Fruit fly (Drosophila melanogaster) whole organism, embryonic: ENCODE data around the gene Pdhb.

Experiments used
- Aef1 ChIP-seq: fragments of 200-800 bp; sonication (Bioruptor generic); IDR thresholded peaks from 3 replicates; pipeline ENCODE4 v1.3.6; 2022; ENCODE audit warnings: missing biosample characterization, missing genetic modification characterization
- CG10431 ChIP-seq: fragments of 200-800 bp; sonication (Bioruptor generic); optimal IDR thresholded peaks from 3 replicates; lab custom pipeline; 2018; ENCODE audit warnings: missing biosample characterization, mild to moderate bottlenecking, missing genetic modification characterization
- CG10543 ChIP-seq: fragments of 200-800 bp; sonication (Bioruptor generic); optimal IDR thresholded peaks from 3 replicates; lab custom pipeline; 2017; ENCODE audit warnings: missing biosample characterization, mild to moderate bottlenecking, missing genetic modification characterization, moderate library complexity
- CG10979 ChIP-seq: fragments of 200-800 bp; sonication (Bioruptor generic); optimal IDR thresholded peaks from 2 replicates; lab custom pipeline; 2018; ENCODE audit warnings: missing biosample characterization, mild to moderate bottlenecking, missing genetic modification characterization, moderate library complexity
- CG16863 ChIP-seq: fragments of 200-800 bp; sonication (Bioruptor generic); optimal IDR thresholded peaks from 3 replicates; lab custom pipeline; 2016; ENCODE audit warnings: missing biosample characterization, missing genetic modification characterization
- CG17802 ChIP-seq: fragments of 200-800 bp; sonication (Bioruptor generic); optimal IDR thresholded peaks from 2 replicates; lab custom pipeline; 2018; ENCODE audit warnings: missing biosample characterization, mild to moderate bottlenecking, missing genetic modification characterization, moderate library complexity
- CG18476 ChIP-seq: fragments of 200-800 bp; sonication (Bioruptor generic); optimal IDR thresholded peaks from 2 replicates; lab custom pipeline; 2016; ENCODE audit warnings: missing biosample characterization, mild to moderate bottlenecking, missing genetic modification characterization
- CG18619 ChIP-seq: fragments of 200-800 bp; sonication (Bioruptor generic); optimal IDR thresholded peaks from 3 replicates; lab custom pipeline; 2017; ENCODE audit warnings: missing biosample characterization, mild to moderate bottlenecking, missing genetic modification characterization
- CG30403 ChIP-seq: fragments of 200-800 bp; sonication (Bioruptor generic); optimal IDR thresholded peaks from 3 replicates; lab custom pipeline; 2016; ENCODE audit warnings: missing biosample characterization, missing genetic modification characterization
- CG31388 ChIP-seq: fragments of 200-800 bp; sonication (Bioruptor generic); optimal IDR thresholded peaks from 2 replicates; lab custom pipeline; 2016; ENCODE audit warnings: missing biosample characterization, missing genetic modification characterization
- CG33557 ChIP-seq: fragments of 200-800 bp; sonication (Bioruptor generic); optimal IDR thresholded peaks from 2 replicates; lab custom pipeline; 2019; ENCODE audit warnings: missing biosample characterization, mild to moderate bottlenecking, missing genetic modification characterization, moderate library complexity
- CG3847 ChIP-seq: fragments of 200-800 bp; sonication (Bioruptor generic); IDR thresholded peaks from 2 replicates; pipeline ENCODE4 v1.3.6; 2022; ENCODE audit warnings: missing biosample characterization, missing genetic modification characterization
- CG4404 ChIP-seq: fragments of 200-800 bp; sonication (Bioruptor generic); IDR thresholded peaks from 2 replicates; pipeline ENCODE4 v1.3.6; 2022; ENCODE audit warnings: missing biosample characterization, missing genetic modification characterization
- CG4617 ChIP-seq: fragments of 200-800 bp; sonication (Bioruptor generic); optimal IDR thresholded peaks from 3 replicates; lab custom pipeline; 2016; ENCODE audit warnings: missing biosample characterization, missing genetic modification characterization, borderline replicate concordance
- CG5180 ChIP-seq: fragments of 200-800 bp; sonication (Bioruptor generic); optimal IDR thresholded peaks from 3 replicates; lab custom pipeline; 2017; ENCODE audit warnings: missing biosample characterization, missing genetic modification characterization, mild to moderate bottlenecking, moderate library complexity, missing genetic modification reagents
- CG6175 ChIP-seq: fragments of 200-800 bp; sonication (Bioruptor generic); IDR thresholded peaks from 3 replicates; pipeline ENCODE4 v1.3.6; 2022; ENCODE audit warnings: missing biosample characterization, missing genetic modification characterization
- CG6683 ChIP-seq: fragments of 200-800 bp; sonication (Bioruptor generic); optimal IDR thresholded peaks from 2 replicates; lab custom pipeline; 2017; ENCODE audit warnings: missing biosample characterization, mild to moderate bottlenecking, missing genetic modification characterization, missing genetic modification reagents
- CG7372 ChIP-seq: fragments of 200-800 bp; sonication (Bioruptor generic); IDR thresholded peaks from 2 replicates; pipeline ENCODE4 v1.3.6; 2022; ENCODE audit warnings: missing biosample characterization, missing genetic modification characterization
- CG7786 ChIP-seq: fragments of 200-800 bp; sonication (Bioruptor generic); optimal IDR thresholded peaks from 2 replicates; lab custom pipeline; 2016; ENCODE audit warnings: missing biosample characterization, missing genetic modification characterization
- CG7928 ChIP-seq: fragments of 200-800 bp; sonication (Bioruptor generic); optimal IDR thresholded peaks from 2 replicates; lab custom pipeline; 2017; ENCODE audit warnings: missing biosample characterization, mild to moderate bottlenecking, missing genetic modification characterization
- CG8281 ChIP-seq: fragments of 200-800 bp; sonication (Bioruptor generic); optimal IDR thresholded peaks from 2 replicates; lab custom pipeline; 2018; ENCODE audit warnings: missing biosample characterization, mild to moderate bottlenecking, missing genetic modification characterization, moderate library complexity
- CG8388 ChIP-seq: fragments of 200-800 bp; sonication (Bioruptor generic); optimal IDR thresholded peaks from 2 replicates; lab custom pipeline; 2019; ENCODE audit warnings: missing biosample characterization, mild to moderate bottlenecking, missing genetic modification characterization, moderate library complexity
- CG9437 ChIP-seq: fragments of 200-800 bp; sonication (Bioruptor generic); optimal IDR thresholded peaks from 2 replicates; lab custom pipeline; 2018; ENCODE audit warnings: missing biosample characterization, mild to moderate bottlenecking, missing genetic modification characterization
- Deaf1 ChIP-seq: fragments of 200-800 bp; optimal IDR thresholded peaks from 3 replicates; lab custom pipeline; 2019; ENCODE audit warnings: missing biosample characterization, mild to moderate bottlenecking, missing genetic modification characterization, moderate library complexity
- E2f1 ChIP-seq: fragments of 200-800 bp; sonication (Bioruptor generic); IDR thresholded peaks from 2 replicates; pipeline ENCODE4 v1.3.6; 2022; ENCODE audit warnings: missing biosample characterization, missing genetic modification characterization
- HLH4C ChIP-seq: fragments of 200-800 bp; sonication (Bioruptor generic); IDR thresholded peaks from 3 replicates; pipeline ENCODE4 v1.3.6; 2022; ENCODE audit warnings: missing biosample characterization, missing genetic modification characterization; ENCODE audit not compliant: partially characterized antibody
- Mrtf ChIP-seq: fragments of 200-800 bp; sonication (Bioruptor generic); IDR thresholded peaks from 3 replicates; pipeline ENCODE4 v1.3.6; 2022; ENCODE audit warnings: missing biosample characterization, missing genetic modification characterization
- NC2α ChIP-seq: fragments of 200-800 bp; sonication (Bioruptor generic); optimal IDR thresholded peaks from 2 replicates; lab custom pipeline; 2016; ENCODE audit warnings: missing biosample characterization, missing genetic modification characterization
- NFAT ChIP-seq: fragments of 200-800 bp; sonication (Bioruptor generic); IDR thresholded peaks from 2 replicates; pipeline ENCODE4 v1.3.6; 2022; ENCODE audit warnings: missing biosample characterization, missing genetic modification characterization
- Ssrp ChIP-seq: fragments of 200-800 bp; sonication (Bioruptor generic); optimal IDR thresholded peaks from 2 replicates; lab custom pipeline; 2018; ENCODE audit warnings: missing biosample characterization, mild to moderate bottlenecking, missing genetic modification characterization, moderate library complexity
- Usf ChIP-seq: fragments of 200-800 bp; sonication (Bioruptor generic); optimal IDR thresholded peaks from 2 replicates; lab custom pipeline; 2017; ENCODE audit warnings: missing genotype, missing biosample characterization, missing genetic modification characterization
- amos ChIP-seq: fragments of 200-800 bp; sonication (Bioruptor generic); IDR thresholded peaks from 2 replicates; pipeline ENCODE4 v1.3.6; 2022; ENCODE audit warnings: missing biosample characterization, missing genetic modification characterization; ENCODE audit not compliant: partially characterized antibody
- br ChIP-seq: fragments of >200 bp; optimal IDR thresholded peaks from 2 replicates; lab custom pipeline; 2017
- caup ChIP-seq: fragments of 200-800 bp; sonication (Bioruptor generic); optimal IDR thresholded peaks from 3 replicates; lab custom pipeline; 2017; ENCODE audit warnings: missing biosample characterization, mild to moderate bottlenecking, missing genetic modification characterization, moderate library complexity; ENCODE audit not compliant: severe bottlenecking
- chn ChIP-seq: fragments of 200-800 bp; sonication (Bioruptor generic); optimal IDR thresholded peaks from 2 replicates; lab custom pipeline; 2016; ENCODE audit warnings: missing biosample characterization, missing genetic modification characterization
- crc ChIP-seq: fragments of 200-800 bp; sonication (Bioruptor generic); optimal IDR thresholded peaks from 2 replicates; lab custom pipeline; 2016; ENCODE audit warnings: missing biosample characterization, missing genetic modification characterization
- ewg ChIP-seq: fragments of 200-800 bp; sonication (Bioruptor generic); optimal IDR thresholded peaks from 3 replicates; lab custom pipeline; 2017; ENCODE audit warnings: mild to moderate bottlenecking, missing biosample characterization, missing genetic modification reagents, missing genetic modification characterization
- fd3F ChIP-seq: fragments of 200-800 bp; sonication (Bioruptor generic); optimal IDR thresholded peaks from 2 replicates; lab custom pipeline; 2018; ENCODE audit warnings: missing biosample characterization, mild to moderate bottlenecking, missing genetic modification characterization, moderate library complexity
- gcm ChIP-seq: fragments of 200-800 bp; sonication (Bioruptor generic); optimal IDR thresholded peaks from 2 replicates; lab custom pipeline; 2019; ENCODE audit warnings: missing biosample characterization, mild to moderate bottlenecking, missing genetic modification characterization, moderate library complexity
- gcm2 ChIP-seq: fragments of 200-800 bp; sonication (Bioruptor generic); optimal IDR thresholded peaks from 2 replicates; lab custom pipeline; 2016; ENCODE audit warnings: missing biosample characterization, missing genetic modification characterization
- grn ChIP-seq: fragments of 200-800 bp; sonication (Bioruptor generic); optimal IDR thresholded peaks from 3 replicates; lab custom pipeline; 2017; ENCODE audit warnings: missing biosample characterization, missing genetic modification characterization
- mam ChIP-seq: fragments of 200-800 bp; sonication (Bioruptor generic); optimal IDR thresholded peaks from 3 replicates; lab custom pipeline; 2016; ENCODE audit warnings: missing biosample characterization, missing genetic modification characterization
- nau ChIP-seq: fragments of 200-800 bp; sonication (Bioruptor generic); optimal IDR thresholded peaks from 3 replicates; lab custom pipeline; 2017; ENCODE audit warnings: missing biosample characterization, mild to moderate bottlenecking, missing genetic modification characterization, missing genetic modification reagents
- prd ChIP-seq, 3 experiments: fragments of >200 bp in 2 of 3; fragments of 200-800 bp in 1 of 3; sonication (Bioruptor generic) in 1 of 3; optimal IDR thresholded peaks in 2 of 3; IDR thresholded peaks in 1 of 3; 2 replicates in 2 of 3; 3 replicates in 1 of 3; pipeline versions ENCODE4 v1.3.6 to Lab custom; 2017 to 2022; ENCODE audit warnings: missing biosample characterization in 1 of 3, missing genetic modification characterization in 1 of 3
- shn ChIP-seq: fragments of 200-800 bp; sonication (Bioruptor generic); optimal IDR thresholded peaks from 3 replicates; lab custom pipeline; 2016; ENCODE audit warnings: missing biosample characterization, missing genetic modification characterization
- trem ChIP-seq: fragments of 200-800 bp; optimal IDR thresholded peaks from 3 replicates; lab custom pipeline; 2019; ENCODE audit warnings: missing biosample characterization, mild to moderate bottlenecking, missing genetic modification characterization, moderate library complexity
- tx ChIP-seq: fragments of 200-800 bp; sonication (Bioruptor generic); optimal IDR thresholded peaks from 2 replicates; lab custom pipeline; 2016; ENCODE audit warnings: missing biosample characterization, missing genetic modification characterization
- zen2 ChIP-seq: fragments of 200-800 bp; sonication (Bioruptor generic); IDR thresholded peaks from 3 replicates; pipeline ENCODE4 v1.3.6; 2022; ENCODE audit warnings: missing biosample characterization, missing genetic modification characterization; ENCODE audit not compliant: partially characterized antibody
- zfh1 ChIP-seq: fragments of 200-800 bp; sonication (Bioruptor generic); IDR thresholded peaks from 3 replicates; pipeline ENCODE4 v1.3.6; 2022; ENCODE audit warnings: missing biosample characterization, missing genetic modification characterization

Gene Pdhb

DNA sequence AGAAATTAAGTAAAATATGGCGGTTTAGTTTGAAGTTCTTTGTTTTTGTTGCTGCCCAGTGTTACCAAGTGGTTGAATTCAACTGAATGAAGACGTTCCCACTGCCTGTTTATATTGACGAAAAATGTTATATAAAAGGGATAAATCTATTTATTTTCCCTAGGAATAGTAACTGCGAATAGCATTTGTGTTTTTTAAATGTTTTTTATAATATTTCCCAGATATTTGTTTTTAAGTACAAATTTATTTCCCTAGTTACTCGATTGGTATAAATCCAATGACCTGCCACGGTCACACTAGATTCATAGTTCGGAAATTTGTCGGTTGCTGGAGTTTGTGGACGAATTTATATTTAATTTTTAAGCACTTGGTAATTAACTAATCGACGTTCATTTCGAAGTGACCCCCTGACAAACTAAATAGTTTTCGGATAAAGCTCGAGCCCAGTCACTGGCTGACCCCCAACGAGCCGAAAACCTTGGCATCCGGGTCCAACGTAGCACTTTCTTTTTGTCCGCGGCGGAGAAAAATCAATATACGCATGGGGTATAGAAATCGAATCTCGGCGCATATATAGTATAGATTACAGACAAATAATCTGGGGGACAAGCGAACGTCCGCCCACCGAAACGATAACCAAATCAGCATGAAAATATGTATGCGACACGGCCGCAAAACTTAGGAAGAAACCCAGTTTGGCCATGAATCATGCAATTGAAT, 18.2 kb downstream of the Pdhb start, which contains the start of the genes dgt6 and Vha100-1 (continued):
- no peak for TF ChIP-seq CG5180 (GFP tag; lab: Kevin White, UChicago)
- no peak for TF ChIP-seq zen2 (GFP tag; lab: Robert Waterston, UW)
- no peak for TF ChIP-seq HLH4C (GFP tag; lab: Robert Waterston, UW)
- TF ChIP-seq nau = no peak
- TF ChIP-seq NC2α = no peak
- no peak for TF ChIP-seq E2f1 (GFP tag; lab: Robert Waterston, UW)
- no peak for TF ChIP-seq CG8388 (GFP tag; lab: Kevin White, UChicago)
- TF ChIP-seq Ssrp = no peak
- TF ChIP-seq Deaf1 (tag; lab: Kevin White, UChicago) = peak; percentile 63
- TF ChIP-seq chn (GFP tag; lab: Kevin White, UChicago) = no peak
- no peak for TF ChIP-seq mam (GFP tag; lab: Kevin White, UChicago)
- no peak for TF ChIP-seq tx (GFP tag; lab: Kevin White, UChicago)
- TF ChIP-seq CG18476 (GFP tag; lab: Kevin White, UChicago) = peak; percentile 30
- peak; percentile 89 for TF ChIP-seq Aef1 (GFP tag; lab: Robert Waterston, UW)
- peak; percentile 83 for TF ChIP-seq trem (tag; lab: Kevin White, UChicago)
- no peak for TF ChIP-seq amos (GFP tag; lab: Robert Waterston, UW)
- TF ChIP-seq shn (GFP tag; lab: Kevin White, UChicago) = no peak
- no peak for TF ChIP-seq CG7928 (GFP tag; lab: Kevin White, UChicago)
- TF ChIP-seq CG18619 (GFP tag; lab: Kevin White, UChicago) = no peak
- no peak for TF ChIP-seq ewg
- TF ChIP-seq crc (GFP tag; lab: Kevin White, UChicago) = no peak
- peak; percentile 9 for TF ChIP-seq CG10979 (tag; lab: Kevin White, UChicago)
- no peak for TF ChIP-seq CG10543
- TF ChIP-seq caup (GFP tag; lab: Kevin White, UChicago) = no peak
- TF ChIP-seq CG8281 (tag; lab: Kevin White, UChicago) = no peak
- no peak for TF ChIP-seq CG10431 (GFP tag; lab: Kevin White, UChicago)
- no peak for TF ChIP-seq prd (optimal IDR thresholded peaks at IDR 0.05; lab: Kevin White, UChicago)
- TF ChIP-seq prd (GFP tag; IDR thresholded peaks at IDR 0.05; lab: Robert Waterston, UW) = peak; percentile 52; the same call in 1 of the 3 replicates
- TF ChIP-seq Mrtf (GFP tag; lab: Robert Waterston, UW) = no peak
- TF ChIP-seq CG7786 (GFP tag; lab: Kevin White, UChicago) = no peak
- TF ChIP-seq gcm2 (GFP tag; lab: Kevin White, UChicago) = no peak
- no peak for TF ChIP-seq grn
- no peak for TF ChIP-seq CG9437 (GFP tag; lab: Kevin White, UChicago)
- no peak for TF ChIP-seq CG6683 (GFP tag; lab: Kevin White, UChicago)
- 0 out of 2 replicates have a peak, but pooled peaks have one; percentile 41 for TF ChIP-seq CG3847 (GFP tag; lab: Robert Waterston, UW)
- TF ChIP-seq CG16863 (GFP tag; lab: Kevin White, UChicago) = no peak
- TF ChIP-seq CG6175 (GFP tag; lab: Robert Waterston, UW) = no peak
- no peak for TF ChIP-seq CG33557 (GFP tag; lab: Kevin White, UChicago)
- no peak for TF ChIP-seq CG7372 (GFP tag; lab: Robert Waterston, UW)
- TF ChIP-seq CG4404 (GFP tag; lab: Robert Waterston, UW) = no peak
- no peak for TF ChIP-seq CG31388 (GFP tag; lab: Kevin White, UChicago)
- TF ChIP-seq br (lab: Kevin White, UChicago) = no peak
- TF ChIP-seq fd3F (GFP tag; lab: Kevin White, UChicago) = no peak
- peak; percentile 51 for TF ChIP-seq CG30403
- no peak for TF ChIP-seq Usf
- peak; percentile 51 for TF ChIP-seq CG17802 (tag; lab: Kevin White, UChicago)
- TF ChIP-seq NFAT (GFP tag; lab: Robert Waterston, UW) = no peak
- TF ChIP-seq zfh1 = no peak
- no peak for TF ChIP-seq gcm (GFP tag; lab: Kevin White, UChicago)
- peak; percentile 59 for TF ChIP-seq CG4617 (GFP tag; lab: Kevin White, UChicago)
